Fruit fly (Drosophila melanogaster): ENCODE data around the gene CG5446.

The CG5446 gene

dm6 chr2L:12397974-12398373 lies 29.5 kb downstream of the CG5446 start, which contains the start of gene Pkd2:
TSS of gene Pkd2 (plus strand) at chr2L:12398274.
- TF ChIP-seq bab1 (GFP tag; optimal IDR thresholded peaks at IDR 0.05) (no peak), CG11617 (GFP tag; optimal IDR thresholded peaks at IDR 0.05) (no peak), cnc (optimal IDR thresholded peaks at IDR 0.05) (no peak), CG33017 (tag; optimal IDR thresholded peaks at IDR 0.05) (no peak), Crg-1 (GFP tag; optimal IDR thresholded peaks at IDR 0.05) (no peak), Hr96 (GFP tag; optimal IDR thresholded peaks at IDR 0.05) (no peak), CG5204 (GFP tag; optimal IDR thresholded peaks at IDR 0.05) (no peak), kay (GFP tag; ENCODE audit: borderline replicate concordance) (no peak), cic (GFP tag; optimal IDR thresholded peaks at IDR 0.05) (no peak), CG7045 (GFP tag; optimal IDR thresholded peaks at IDR 0.05) (no peak), toe (GFP tag; optimal IDR thresholded peaks at IDR 0.05) (no peak), ovo (GFP tag; optimal IDR thresholded peaks at IDR 0.05) (no peak), CG12768 (GFP tag; optimal IDR thresholded peaks at IDR 0.05) (no peak), Mnt (GFP tag; optimal IDR thresholded peaks at IDR 0.05) (no peak), CG1620 (GFP tag; optimal IDR thresholded peaks at IDR 0.05) (no peak), CG14711 (tag; optimal IDR thresholded peaks at IDR 0.05) (no peak), Clk (GFP tag; optimal IDR thresholded peaks at IDR 0.05) (no peak), tj (GFP tag; optimal IDR thresholded peaks at IDR 0.05) (no peak), pad (GFP tag; optimal IDR thresholded peaks at IDR 0.05) (no peak)

- TF ChIP-seq tj (GFP tag; optimal IDR thresholded peaks at IDR 0.05) (no peak), CG1620 (GFP tag; optimal IDR thresholded peaks at IDR 0.05) (no peak)
Measured at dm6 chr2L:12392406-12392805, 35.1 kb downstream of the CG5446 start.
